Fruit fly (Drosophila melanogaster): ENCODE results near the gene CG8679.

CG8679 gene

DNA sequence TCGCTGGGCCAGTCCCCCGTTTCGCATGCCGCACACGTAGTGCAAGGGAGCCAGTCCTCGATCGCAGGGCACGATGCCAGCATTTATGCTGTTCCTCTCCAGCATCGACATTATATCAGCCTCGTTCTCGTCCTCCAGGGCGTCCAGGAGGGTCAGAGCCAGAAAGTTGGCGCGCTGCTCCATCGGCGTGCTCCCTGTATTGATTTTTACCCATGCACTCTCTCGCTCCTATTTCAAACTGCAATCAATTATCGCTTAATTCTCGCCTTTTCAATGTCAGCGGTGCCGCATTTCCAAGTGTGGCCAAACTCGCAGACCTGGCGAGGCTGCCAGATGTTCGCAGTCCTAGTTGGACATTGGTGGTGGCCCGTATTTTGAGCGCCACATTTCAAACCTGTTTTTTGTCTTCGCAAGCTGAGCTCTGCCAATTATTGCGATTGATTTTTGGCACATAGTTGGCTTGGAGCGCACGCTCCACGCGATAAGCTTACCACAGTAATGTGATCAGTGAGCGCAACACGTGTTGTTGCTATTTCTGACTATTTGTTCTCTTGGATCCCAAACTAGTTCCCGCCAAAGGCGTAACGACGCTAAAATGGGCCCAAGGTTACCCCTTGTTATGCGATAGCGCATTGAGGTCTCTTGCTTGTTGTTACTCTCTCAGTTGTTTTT, at the start of gene CG8679:
Gene CG8679 (minus strand): TSS at position 305 of the 672 bp plus-strand sequence.
- TF ChIP-seq kay (GFP tag; ENCODE audit: borderline replicate concordance) (no peak), CG7045 (GFP tag; optimal IDR thresholded peaks at IDR 0.05) (no peak), tj (GFP tag; optimal IDR thresholded peaks at IDR 0.05) (no peak), Mnt (GFP tag; optimal IDR thresholded peaks at IDR 0.05) (peak; percentile 69), bab1 (GFP tag; optimal IDR thresholded peaks at IDR 0.05) (peak; percentile 27), CG11617 (GFP tag; optimal IDR thresholded peaks at IDR 0.05) (no peak), cnc (optimal IDR thresholded peaks at IDR 0.05) (no peak), CG12768 (GFP tag; optimal IDR thresholded peaks at IDR 0.05) (peak; percentile 6), CG1620 (GFP tag; optimal IDR thresholded peaks at IDR 0.05) (no peak), cic (GFP tag; optimal IDR thresholded peaks at IDR 0.05) (peak; percentile 69), CG33017 (tag; optimal IDR thresholded peaks at IDR 0.05) (no peak), CG7101 (tag; optimal IDR thresholded peaks at IDR 0.05) (no peak)

DNA sequence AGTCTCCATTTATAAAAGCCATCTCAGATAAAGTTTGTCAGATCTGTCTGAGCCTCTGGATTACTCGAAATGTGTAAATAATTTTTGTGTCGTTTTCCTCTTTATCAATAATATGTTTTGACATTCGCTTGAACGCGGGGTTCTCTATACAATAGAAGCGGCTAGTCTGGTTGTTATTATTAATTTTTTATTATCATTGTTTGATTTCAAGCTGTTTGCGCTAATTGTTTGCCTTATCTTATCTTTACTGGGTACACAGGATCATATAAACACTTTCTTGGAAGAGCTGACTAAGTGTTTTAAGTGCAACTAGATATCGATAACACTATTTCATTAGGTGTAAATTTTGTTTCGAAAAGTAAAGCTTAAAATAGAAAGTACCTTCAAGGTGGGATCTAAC, 49.8 kb upstream of the CG8679 start:
- TF ChIP-seq CG5204 (GFP tag; optimal IDR thresholded peaks at IDR 0.05) (no peak), Clk (GFP tag; optimal IDR thresholded peaks at IDR 0.05) (no peak), cic (GFP tag; optimal IDR thresholded peaks at IDR 0.05) (peak; percentile 66), kay (GFP tag; ENCODE audit: borderline replicate concordance) (peak; percentile 63), CG7045 (GFP tag; optimal IDR thresholded peaks at IDR 0.05) (no peak)

DNA sequence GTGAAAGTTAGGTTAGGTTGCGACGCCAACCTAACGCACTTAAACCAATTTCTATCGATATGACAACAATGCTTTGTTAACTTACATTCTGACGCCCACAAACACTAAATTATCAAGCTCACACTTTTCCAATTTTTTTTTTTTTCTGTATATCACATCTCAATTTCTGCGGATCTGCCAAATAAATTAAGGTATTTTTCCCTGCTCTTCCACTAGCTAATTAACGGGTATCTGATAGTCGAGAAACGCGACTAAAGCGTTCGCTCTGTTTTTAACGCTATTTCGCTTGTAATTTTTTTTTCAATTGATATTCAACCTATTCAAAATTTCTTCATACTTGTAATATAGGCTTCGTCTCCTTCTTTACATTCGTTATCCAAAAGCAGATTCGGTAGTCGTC, 47.9 kb upstream of the CG8679 start:
- no peak for TF ChIP-seq CG5204 (GFP tag; optimal IDR thresholded peaks at IDR 0.05)

DNA sequence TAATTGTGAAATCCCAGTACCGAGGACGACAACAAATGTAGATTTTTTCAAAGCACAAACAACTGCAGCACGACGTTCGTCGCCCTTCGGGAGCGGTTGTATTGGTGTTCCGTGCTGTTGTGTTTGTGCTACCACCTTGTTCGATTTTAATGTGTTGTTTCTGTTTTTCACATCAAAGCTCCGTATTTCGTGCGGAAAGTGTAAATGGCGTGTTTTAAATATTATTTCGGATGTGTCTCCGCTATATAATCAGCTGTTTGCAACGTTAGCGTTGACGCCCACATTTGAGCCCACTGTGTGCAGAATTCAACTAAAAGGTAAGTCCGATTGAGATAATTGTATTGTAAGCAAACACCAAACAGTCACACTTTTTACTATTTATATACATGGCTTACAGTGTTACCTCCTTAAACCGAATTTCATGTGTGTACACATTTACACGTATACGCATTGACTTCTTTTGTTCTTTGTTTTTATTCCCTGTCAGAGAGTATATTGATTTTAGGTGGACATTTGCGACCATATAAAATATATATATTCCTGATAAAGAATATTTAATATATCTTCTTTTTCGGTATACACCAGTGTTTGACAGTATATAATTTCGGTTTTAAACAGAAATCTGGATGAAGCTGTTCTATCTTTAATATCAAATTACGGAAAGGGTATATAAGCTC, 45.3 kb upstream of the CG8679 start:
- peak; percentile 6 for TF ChIP-seq tj (GFP tag; optimal IDR thresholded peaks at IDR 0.05)
- TF ChIP-seq CG7101 (tag; optimal IDR thresholded peaks at IDR 0.05): peak; percentile 10
- TF ChIP-seq CG12768 (GFP tag; optimal IDR thresholded peaks at IDR 0.05): peak; percentile 5
- TF ChIP-seq pad (GFP tag; optimal IDR thresholded peaks at IDR 0.05): no peak
- TF ChIP-seq bab1 (GFP tag; optimal IDR thresholded peaks at IDR 0.05): peak; percentile 51
- no peak for TF ChIP-seq CG33017 (tag; optimal IDR thresholded peaks at IDR 0.05)
- peak; percentile 26 for TF ChIP-seq CG14711 (tag; optimal IDR thresholded peaks at IDR 0.05)
- TF ChIP-seq kay (GFP tag; ENCODE audit: borderline replicate concordance): no peak
- peak; percentile 8 for TF ChIP-seq Crg-1 (GFP tag; optimal IDR thresholded peaks at IDR 0.05)
- TF ChIP-seq CG5204 (GFP tag; optimal IDR thresholded peaks at IDR 0.05): no peak

DNA sequence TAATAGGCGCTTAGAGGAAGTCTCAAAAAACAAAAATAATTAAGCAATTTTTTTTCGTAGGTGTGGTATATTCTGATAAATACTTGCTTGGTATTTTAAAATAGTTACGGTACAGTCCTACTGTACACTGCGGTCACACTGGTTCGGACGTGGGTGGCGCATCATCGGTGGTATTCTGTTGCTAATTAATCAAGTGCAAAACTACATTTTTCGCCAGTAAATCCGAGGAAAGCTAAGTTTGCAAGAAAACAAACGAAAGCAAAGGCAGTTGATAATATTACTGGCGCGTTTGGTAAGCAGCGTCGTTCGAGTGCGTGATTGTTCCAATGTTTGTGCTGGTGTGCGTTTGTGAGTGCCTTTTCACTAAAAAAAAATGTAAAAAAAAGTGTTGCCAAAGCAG, 44.5 kb upstream of the CG8679 start, which contains the start of gene CG8671:
Gene CG8671 (plus strand): TSS at position 125 of the 400 bp plus-strand sequence.
- TF ChIP-seq CG12768 (GFP tag; optimal IDR thresholded peaks at IDR 0.05) (no peak), CG11617 (GFP tag; optimal IDR thresholded peaks at IDR 0.05) (peak; percentile 16), CG14711 (tag; optimal IDR thresholded peaks at IDR 0.05) (peak; percentile 18), Mnt (GFP tag; optimal IDR thresholded peaks at IDR 0.05) (peak; percentile 7), tj (GFP tag; optimal IDR thresholded peaks at IDR 0.05) (no peak), CG1620 (GFP tag; optimal IDR thresholded peaks at IDR 0.05) (peak; percentile 11), bab1 (GFP tag; optimal IDR thresholded peaks at IDR 0.05) (peak; percentile 10)

DNA sequence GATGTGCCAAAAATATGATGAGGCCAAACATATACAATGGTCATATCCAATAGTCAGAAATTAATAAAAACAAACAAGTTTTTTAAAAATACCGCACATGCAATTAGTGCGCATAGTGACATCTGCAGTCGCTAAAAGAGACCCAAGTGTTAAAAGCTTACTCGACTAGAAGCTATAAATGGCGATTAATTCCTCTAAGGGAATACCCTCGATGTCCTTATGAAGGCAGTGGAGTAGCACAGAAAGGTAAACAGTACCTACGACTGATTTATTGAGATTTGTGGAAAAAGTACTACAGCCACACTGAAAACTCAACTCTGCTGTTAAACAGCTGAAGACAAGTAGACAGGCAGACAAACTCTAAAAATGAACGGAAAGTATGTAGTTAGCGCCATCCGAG, 42.5 kb upstream of the CG8679 start:
- TF ChIP-seq CG7045 (GFP tag; optimal IDR thresholded peaks at IDR 0.05) (no peak), Clk (GFP tag; optimal IDR thresholded peaks at IDR 0.05) (no peak), CG33017 (tag; optimal IDR thresholded peaks at IDR 0.05) (no peak), ovo (GFP tag; optimal IDR thresholded peaks at IDR 0.05) (no peak), CG12768 (GFP tag; optimal IDR thresholded peaks at IDR 0.05) (peak; percentile 17), kay (GFP tag; ENCODE audit: borderline replicate concordance) (no peak), CG14711 (tag; optimal IDR thresholded peaks at IDR 0.05) (peak; percentile 13), toe (GFP tag; optimal IDR thresholded peaks at IDR 0.05) (no peak), CG11617 (GFP tag; optimal IDR thresholded peaks at IDR 0.05) (peak; percentile 16), CG1620 (GFP tag; optimal IDR thresholded peaks at IDR 0.05) (no peak), CG7101 (tag; optimal IDR thresholded peaks at IDR 0.05) (no peak), cic (GFP tag; optimal IDR thresholded peaks at IDR 0.05) (no peak), Hr96 (GFP tag; optimal IDR thresholded peaks at IDR 0.05) (peak; percentile 12), bab1 (GFP tag; optimal IDR thresholded peaks at IDR 0.05) (peak; percentile 40), CG5204 (GFP tag; optimal IDR thresholded peaks at IDR 0.05) (peak; percentile 7), tj (GFP tag; optimal IDR thresholded peaks at IDR 0.05) (no peak), cnc (optimal IDR thresholded peaks at IDR 0.05) (no peak), Crg-1 (GFP tag; optimal IDR thresholded peaks at IDR 0.05) (no peak), Mnt (GFP tag; optimal IDR thresholded peaks at IDR 0.05) (no peak), pad (GFP tag; optimal IDR thresholded peaks at IDR 0.05) (no peak)

DNA sequence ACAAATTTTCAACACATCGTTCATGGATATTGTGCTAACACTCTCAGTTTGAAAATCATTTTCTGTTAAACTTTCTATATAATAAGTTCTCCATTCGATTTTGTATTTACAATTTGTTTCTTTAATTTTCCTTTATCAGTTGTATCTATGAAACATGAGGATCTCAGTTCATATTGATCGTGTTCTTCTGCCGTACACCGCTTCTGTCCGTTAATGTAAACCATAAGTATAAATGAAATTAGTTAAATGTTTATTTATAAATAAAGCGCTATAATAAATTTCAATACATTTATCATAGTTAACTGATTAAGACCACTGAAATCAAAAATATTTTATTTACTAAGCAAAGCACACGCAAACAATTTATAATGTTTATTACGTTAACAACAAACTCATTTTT, 40.7 kb upstream of the CG8679 start:
- TF ChIP-seq CG33017 (tag; optimal IDR thresholded peaks at IDR 0.05) (no peak), kay (GFP tag; ENCODE audit: borderline replicate concordance) (peak; percentile 90)

Data from whole organism, adult.